Fruit fly (Drosophila melanogaster) ovary, adult (tissue): ENCODE results near the gene gw.

Source experiments
- CG17801 ChIP-seq: fragments of 200-800 bp; optimal IDR thresholded peaks from 2 replicates; lab custom pipeline; 2019; ENCODE audit warnings: missing biosample characterization, mild to moderate bottlenecking, missing genetic modification characterization, moderate library complexity; ENCODE audit not compliant: partially characterized antibody

The gw gene

dm6 chr4:659884-660846 lies at the start of gene gw:
Gene gw (minus strand): TSS chr4:660608.
- TF ChIP-seq CG17801: peak; percentile 65

dm6 chr4:709730-710129 lies 49.3 kb upstream of the gw start:
- TF ChIP-seq CG17801: no peak

dm6 chr4:708665-709064 lies 48.3 kb upstream of the gw start:
- no peak for TF ChIP-seq CG17801

- no peak for TF ChIP-seq CG17801
Observed at dm6 chr4:706847-707246, 46.4 kb upstream of the gw start.

- TF ChIP-seq CG17801: no peak
Observed at dm6 chr4:703992-704690, 43.7 kb upstream of the gw start.

- TF ChIP-seq CG17801: no peak
Observed at dm6 chr4:702806-703301, 42.4 kb upstream of the gw start.

- no peak for TF ChIP-seq CG17801
Observed at dm6 chr4:701948-702347, 41.5 kb upstream of the gw start.

dm6 chr4:697463-697862 lies 37.1 kb upstream of the gw start, which contains the start of gene ey:
Gene ey (plus strand): TSS chr4:697689.
- no peak for TF ChIP-seq CG17801

- no peak for TF ChIP-seq CG17801
Observed at dm6 chr4:696638-697037, 36.2 kb upstream of the gw start.

dm6 chr4:695845-696244 lies 35.4 kb upstream of the gw start, which contains the start of gene myo:
Gene myo (minus strand): TSS chr4:696055.
- TF ChIP-seq CG17801: peak; percentile 67

dm6 chr4:694917-695720 lies 34.7 kb upstream of the gw start:
- peak; percentile 52 for TF ChIP-seq CG17801

- no peak for TF ChIP-seq CG17801
Observed at dm6 chr4:670905-671419, 10.6 kb upstream of the gw start, which contains the start of gene CG11360. Gene CG11360 (plus strand): TSS chr4:671142.

- no peak for TF ChIP-seq CG17801
Observed at dm6 chr4:664277-664676, 3.9 kb upstream of the gw start.

dm6 chr4:663055-663670 lies 2.8 kb upstream of the gw start, which contains the start of the genes CG46466 and Slip1:
Gene CG46466 (minus strand): TSS chr4:663124.
Gene Slip1 (plus strand): TSS chr4:663621.
- no peak for TF ChIP-seq CG17801

- no peak for TF ChIP-seq CG17801
Observed at dm6 chr4:662101-662500, 1.7 kb upstream of the gw start.
